Fruit fly (Drosophila melanogaster): ENCODE results near the gene Mpp6.

Gene Mpp6

dm6 chr2L:21196511-21196910 is 40.4 kb downstream of the Mpp6 start (continued):
- no peak for TF ChIP-seq CG2889 (GFP tag; IDR thresholded peaks at IDR 0.05)
- TF ChIP-seq CG2712 (tag; optimal IDR thresholded peaks at IDR 0.05): peak; percentile 33
- TF ChIP-seq Nf-YC (tag; optimal IDR thresholded peaks at IDR 0.05): no peak
- no peak for TF ChIP-seq Asciz (GFP tag; optimal IDR thresholded peaks at IDR 0.05)
- TF ChIP-seq cad (GFP tag; optimal IDR thresholded peaks at IDR 0.05): no peak
- peak; percentile 60 for TF ChIP-seq row (GFP tag; IDR thresholded peaks at IDR 0.05)
- TF ChIP-seq bowl (GFP tag; IDR thresholded peaks at IDR 0.05): no peak
- peak; percentile 45 for TF ChIP-seq CG18599 (GFP tag; optimal IDR thresholded peaks at IDR 0.05)
- peak; percentile 10 for TF ChIP-seq Usf (GFP tag; optimal IDR thresholded peaks at IDR 0.05)
- 0 out of 2 replicates have a peak, but pooled peaks have one; percentile 14 for TF ChIP-seq Rfx (GFP tag; IDR thresholded peaks at IDR 0.05)
- 0 out of 2 replicates have a peak, but pooled peaks have one; percentile 32 for TF ChIP-seq Drgx (GFP tag; IDR thresholded peaks at IDR 0.05)
- TF ChIP-seq CG33557 (GFP tag; optimal IDR thresholded peaks at IDR 0.05): no peak
- TF ChIP-seq Bteb2 (GFP tag; optimal IDR thresholded peaks at IDR 0.05): no peak
- no peak for TF ChIP-seq Doc3 (GFP tag; IDR thresholded peaks at IDR 0.05; ENCODE audit: partially characterized antibody)
- no peak for TF ChIP-seq stwl (tag; optimal IDR thresholded peaks at IDR 0.05)
- peak; percentile 20 for TF ChIP-seq Fer3 (tag; optimal IDR thresholded peaks at IDR 0.05)
- no peak for TF ChIP-seq bigmax (GFP tag; optimal IDR thresholded peaks at IDR 0.05)
- TF ChIP-seq CG9437 (GFP tag; optimal IDR thresholded peaks at IDR 0.05): no peak
- TF ChIP-seq CG4424 (GFP tag; optimal IDR thresholded peaks at IDR 0.05): peak; percentile 1
- no peak for TF ChIP-seq CG13123 (GFP tag; optimal IDR thresholded peaks at IDR 0.05)
- TF ChIP-seq Abd-B (GFP tag; optimal IDR thresholded peaks at IDR 0.05): no peak
- TF ChIP-seq bbx (GFP tag; IDR thresholded peaks at IDR 0.05; ENCODE audit: partially characterized antibody): no peak
- peak; percentile 14 for TF ChIP-seq ind (GFP tag; optimal IDR thresholded peaks at IDR 0.05)
- TF ChIP-seq wdn (GFP tag; IDR thresholded peaks at IDR 0.05): no peak
- no peak for TF ChIP-seq Gug (GFP tag; IDR thresholded peaks at IDR 0.05)
- TF ChIP-seq CHES-1-like (GFP tag; optimal IDR thresholded peaks at IDR 0.05): no peak
- peak; percentile 14 for TF ChIP-seq CG3281 (GFP tag; optimal IDR thresholded peaks at IDR 0.05)
- no peak for TF ChIP-seq CG4360 (GFP tag; IDR thresholded peaks at IDR 0.05)
- no peak for TF ChIP-seq CG17912 (GFP tag; optimal IDR thresholded peaks at IDR 0.05)
- TF ChIP-seq CG12071 (GFP tag; optimal IDR thresholded peaks at IDR 0.05): no peak
- TF ChIP-seq CG11504 (tag; optimal IDR thresholded peaks at IDR 0.05): peak; percentile 47
- TF ChIP-seq E2f2 (GFP tag; IDR thresholded peaks at IDR 0.05): 0 out of 2 replicates have a peak, but pooled peaks have one; percentile 9
- TF ChIP-seq lab (GFP tag; optimal IDR thresholded peaks at IDR 0.05): peak; percentile 10
- TF ChIP-seq CG10209 (GFP tag; optimal IDR thresholded peaks at IDR 0.05): peak; percentile 46
- no peak for TF ChIP-seq trh (GFP tag; optimal IDR thresholded peaks at IDR 0.05)
- no peak for TF ChIP-seq Sox100B (GFP tag; optimal IDR thresholded peaks at IDR 0.05)
- TF ChIP-seq hkb (optimal IDR thresholded peaks at IDR 0.05): no peak
- TF ChIP-seq hkb (GFP tag; IDR thresholded peaks at IDR 0.05): no peak
- TF ChIP-seq bcd (GFP tag; optimal IDR thresholded peaks at IDR 0.05): peak; percentile 36
- peak; percentile 33 for TF ChIP-seq zen (tag; optimal IDR thresholded peaks at IDR 0.05)
- no peak for TF ChIP-seq Atf6 (GFP tag; IDR thresholded peaks at IDR 0.05)
- TF ChIP-seq CG7556 (GFP tag; optimal IDR thresholded peaks at IDR 0.05): peak; percentile 11
- no peak for TF ChIP-seq Hey (tag; optimal IDR thresholded peaks at IDR 0.05)
- peak; percentile 15 for TF ChIP-seq CG13424 (tag; optimal IDR thresholded peaks at IDR 0.05)
- no peak for TF ChIP-seq NfI (GFP tag; optimal IDR thresholded peaks at IDR 0.05)
